Fruit fly (Drosophila melanogaster): ENCODE measurements around the gene CG31674.

- TF ChIP-seq CG18619 (GFP tag; optimal IDR thresholded peaks at IDR 0.05) (no peak), Bteb2 (GFP tag; optimal IDR thresholded peaks at IDR 0.05) (no peak), MBD-R2 (GFP tag; IDR thresholded peaks at IDR 0.05) (no peak), CG43689 (GFP tag; IDR thresholded peaks at IDR 0.05) (no peak), CG4424 (GFP tag; optimal IDR thresholded peaks at IDR 0.05) (no peak), twi (tag; optimal IDR thresholded peaks at IDR 0.05) (no peak), MTF-1 (GFP tag; optimal IDR thresholded peaks at IDR 0.05; ENCODE audit: borderline replicate concordance) (no peak)
Measured at dm6 chr2L:20829309-20829708, 1.8 kb upstream of the CG31674 start, which contains the start of gene CG31673.

Measured in whole organism, embryonic.